Worm (Caenorhabditis elegans) whole organism, L4 larva: ENCODE data around the gene osm-8.

ENCODE experiments used
- F49E8.2 ChIP-seq: sonication (generic microtip); optimal IDR thresholded peaks from 2 replicates; lab custom pipeline; 2016; ENCODE audit warnings: missing compliant biosample characterization, mild to moderate bottlenecking, missing genetic modification characterization, borderline replicate concordance
- T26A8.4 ChIP-seq: fragments of 200-800 bp; sonication (Bioruptor generic); IDR thresholded peaks from 2 replicates; pipeline ENCODE4 v1.3.6; 2022; ENCODE audit warnings: missing genetic modification characterization, missing compliant biosample characterization
- aly-2 ChIP-seq: sonication (generic microtip); optimal IDR thresholded peaks from 2 replicates; lab custom pipeline; 2018; ENCODE audit warnings: missing biosample characterization, missing genetic modification characterization
- daf-16 ChIP-seq, 3 experiments: sonication (generic microtip); optimal IDR thresholded peaks; 2 replicates each; lab custom pipeline; 2016 to 2017; ENCODE audit warnings: missing genetic modification characterization in 3 of 3, missing genetic modification reagents in 3 of 3, mild to moderate bottlenecking in 2 of 3, missing compliant biosample characterization in 2 of 3, missing biosample characterization in 1 of 3, moderate library complexity in 1 of 3
- mep-1 ChIP-seq: fragments of 150-350 bp; sonication (generic microtip); optimal IDR thresholded peaks from 3 replicates; lab custom pipeline; 2014; ENCODE audit warnings: missing biosample characterization, missing genetic modification characterization
- mxl-3 ChIP-seq: fragments of 200-800 bp; sonication (Bioruptor generic); optimal IDR thresholded peaks from 2 replicates; lab custom pipeline; 2018; ENCODE audit warnings: mild to moderate bottlenecking, missing genetic modification characterization, missing compliant biosample characterization
- nhr-10 ChIP-seq: fragments of 150-350 bp; optimal IDR thresholded peaks from 2 replicates; lab custom pipeline; 2014; ENCODE audit warnings: missing biosample characterization, missing genetic modification characterization
- snpc-4 ChIP-seq: fragments of 150-350 bp; optimal IDR thresholded peaks from 2 replicates; lab custom pipeline; 2014; ENCODE audit warnings: missing biosample characterization, missing genetic modification characterization
- unc-39 ChIP-seq: sonication (generic microtip); optimal IDR thresholded peaks from 2 replicates; lab custom pipeline; 2017; ENCODE audit warnings: missing biosample characterization, missing genetic modification characterization

DNA sequence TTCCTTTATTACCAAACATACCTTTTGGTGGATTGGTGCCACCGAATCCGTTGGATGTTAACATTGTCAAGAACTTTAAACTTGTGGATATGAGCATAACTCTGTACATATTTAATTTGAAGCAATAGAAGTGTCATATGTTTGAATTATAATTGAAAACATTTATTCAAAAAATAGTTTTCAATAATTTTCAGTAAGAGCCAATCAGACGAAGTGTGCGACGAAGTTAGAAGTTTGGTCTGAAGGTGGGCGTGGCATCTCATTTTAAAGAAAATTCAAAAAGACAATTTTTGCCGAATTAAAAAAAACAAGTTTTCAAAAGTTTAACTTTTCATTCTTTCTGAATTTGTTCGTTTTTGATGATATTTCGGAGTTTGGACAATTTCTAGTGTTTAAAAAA lies 10.4 kb downstream of the osm-8 start, which contains the start of gene syd-1:
- TF ChIP-seq nhr-10 (no peak), F49E8.2 (tag; lab: Kevin White, UChicago) (no peak), aly-2 (tag; lab: Kevin White, UChicago) (no peak), snpc-4 (tag; lab: Kevin White, UChicago) (no peak), daf-16 (GFP tag; optimal IDR thresholded peaks at IDR 0.05; lab: Kevin White, UChicago) (no peak), daf-16 (tag; optimal IDR thresholded peaks at IDR 0.05; lab: Kevin White, UChicago) (no peak), mxl-3 (GFP tag; lab: Kevin White, UChicago) (no peak), mep-1 (tag; lab: Kevin White, UChicago) (no peak), unc-39 (tag; lab: Kevin White, UChicago) (no peak), T26A8.4 (GFP tag; lab: Robert Waterston, UW) (no peak)
